Fruit fly (Drosophila melanogaster) whole organism, prepupa: ENCODE data around the gene CG11369.

Experiments
- Blimp-1 ChIP-seq: fragments of 200-800 bp; sonication (Bioruptor generic); optimal IDR thresholded peaks from 3 replicates; lab custom pipeline; 2017; ENCODE audit warnings: missing biosample characterization, missing genetic modification characterization, mild to moderate bottlenecking, moderate library complexity, missing genetic modification reagents
- CG10631 ChIP-seq: fragments of 200-800 bp; sonication (Bioruptor generic); optimal IDR thresholded peaks from 2 replicates; lab custom pipeline; 2016; ENCODE audit warnings: missing biosample characterization, missing genetic modification characterization
- CG10669 ChIP-seq: fragments of 200-800 bp; sonication (Bioruptor generic); optimal IDR thresholded peaks from 3 replicates; lab custom pipeline; 2018; ENCODE audit warnings: missing biosample characterization, mild to moderate bottlenecking, missing genetic modification characterization, moderate library complexity
- CG11762 ChIP-seq: fragments of 200-800 bp; sonication (Bioruptor generic); optimal IDR thresholded peaks from 3 replicates; lab custom pipeline; 2016; ENCODE audit warnings: missing biosample characterization, missing genetic modification characterization; ENCODE audit not compliant: insufficient read depth
- CG15336 ChIP-seq: fragments of 200-800 bp; sonication (Bioruptor generic); IDR thresholded peaks from 2 replicates; pipeline ENCODE4 v1.3.6; 2022; ENCODE audit warnings: missing biosample characterization, missing genetic modification characterization
- CG31627 ChIP-seq: fragments of 200-800 bp; sonication (Bioruptor generic); optimal IDR thresholded peaks from 3 replicates; lab custom pipeline; 2016; ENCODE audit warnings: missing biosample characterization, missing genetic modification characterization
- CG6808 ChIP-seq: fragments of 200-800 bp; sonication (Bioruptor generic); optimal IDR thresholded peaks from 3 replicates; lab custom pipeline; 2017; ENCODE audit warnings: missing biosample characterization, missing genetic modification characterization, mild to moderate bottlenecking, moderate library complexity, missing genetic modification reagents
- CG6854 ChIP-seq: fragments of 200-800 bp; sonication (Bioruptor generic); optimal IDR thresholded peaks from 2 replicates; lab custom pipeline; 2017; ENCODE audit warnings: missing biosample characterization, mild to moderate bottlenecking, missing genetic modification characterization
- CG7368 ChIP-seq: fragments of 200-800 bp; sonication (Bioruptor generic); optimal IDR thresholded peaks from 3 replicates; lab custom pipeline; 2016; ENCODE audit warnings: missing biosample characterization, missing genetic modification characterization
- CG8119 ChIP-seq: fragments of 200-800 bp; sonication (Bioruptor generic); IDR thresholded peaks from 3 replicates; pipeline ENCODE4 v1.3.6; 2022; ENCODE audit warnings: missing biosample characterization, missing genetic modification characterization
- CG8632 ChIP-seq: fragments of 200-800 bp; sonication (Bioruptor generic); optimal IDR thresholded peaks from 3 replicates; lab custom pipeline; 2016; ENCODE audit warnings: missing biosample characterization, missing genetic modification characterization
- Eip75B ChIP-seq: fragments of 200-800 bp; sonication (Bioruptor generic); optimal IDR thresholded peaks from 3 replicates; lab custom pipeline; 2016; ENCODE audit warnings: missing biosample characterization, missing genetic modification characterization
- Eip78C ChIP-seq: fragments of 200-800 bp; sonication (Bioruptor generic); peaks from one replicate; lab custom pipeline; 2016; ENCODE audit warnings: missing biosample characterization, missing genetic modification characterization
- Eip93F ChIP-seq: fragments of 200-800 bp; sonication (Bioruptor generic); optimal IDR thresholded peaks from 2 replicates; lab custom pipeline; 2016; ENCODE audit warnings: missing biosample characterization, mild to moderate bottlenecking, missing genetic modification characterization
- Ets96B ChIP-seq: fragments of 200-800 bp; optimal IDR thresholded peaks from 2 replicates; lab custom pipeline; 2019; ENCODE audit warnings: missing biosample characterization, mild to moderate bottlenecking, missing genetic modification characterization, moderate library complexity
- Gug ChIP-seq: fragments of 200-800 bp; sonication (Bioruptor generic); IDR thresholded peaks from 2 replicates; pipeline ENCODE4 v1.3.6; 2022; ENCODE audit warnings: missing biosample characterization, missing genetic modification characterization
- Hr38 ChIP-seq: sonication (Bioruptor generic); optimal IDR thresholded peaks from 2 replicates; lab custom pipeline; 2016; ENCODE audit warnings: missing biosample characterization, missing genetic modification characterization
- Hr39 ChIP-seq: fragments of 200-800 bp; sonication (Bioruptor generic); optimal IDR thresholded peaks from 2 replicates; lab custom pipeline; 2016; ENCODE audit warnings: missing biosample characterization, missing genetic modification characterization
- Hr4 ChIP-seq: fragments of 200-800 bp; sonication (Bioruptor generic); optimal IDR thresholded peaks from 3 replicates; lab custom pipeline; 2016; ENCODE audit warnings: missing biosample characterization, missing genetic modification characterization
- Lpt ChIP-seq: fragments of 200-800 bp; sonication (Bioruptor generic); optimal IDR thresholded peaks from 3 replicates; lab custom pipeline; 2016; ENCODE audit warnings: missing biosample characterization, missing genetic modification characterization
- Sox102F ChIP-seq: fragments of 200-800 bp; sonication (Bioruptor generic); optimal IDR thresholded peaks from 2 replicates; lab custom pipeline; 2016; ENCODE audit warnings: missing biosample characterization, mild to moderate bottlenecking, missing genetic modification characterization
- Sox14 ChIP-seq: fragments of 200-800 bp; sonication (Bioruptor generic); optimal IDR thresholded peaks from 3 replicates; lab custom pipeline; 2016; ENCODE audit warnings: missing biosample characterization, missing genetic modification characterization
- Sox15 ChIP-seq: fragments of 200-800 bp; sonication (Bioruptor generic); optimal IDR thresholded peaks from 3 replicates; lab custom pipeline; 2016; ENCODE audit warnings: missing biosample characterization, missing genetic modification characterization
- achi ChIP-seq: fragments of 200-800 bp; sonication (Bioruptor generic); optimal IDR thresholded peaks from 3 replicates; lab custom pipeline; 2016; ENCODE audit warnings: missing biosample characterization, missing genetic modification characterization
- acj6 ChIP-seq: fragments of 200-800 bp; sonication (Bioruptor generic); optimal IDR thresholded peaks from 3 replicates; lab custom pipeline; 2016; ENCODE audit warnings: missing biosample characterization, missing genetic modification characterization
- cyc ChIP-seq: fragments of 200-800 bp; sonication (Bioruptor generic); optimal IDR thresholded peaks from 3 replicates; lab custom pipeline; 2016; ENCODE audit warnings: missing biosample characterization, missing genetic modification characterization
- dsx ChIP-seq: fragments of 200-800 bp; optimal IDR thresholded peaks from 3 replicates; lab custom pipeline; 2019; ENCODE audit warnings: missing biosample characterization, mild to moderate bottlenecking, missing genetic modification characterization, moderate library complexity; ENCODE audit not compliant: poor library complexity, severe bottlenecking
- eg ChIP-seq: fragments of 200-800 bp; sonication (Bioruptor generic); IDR thresholded peaks from 3 replicates; pipeline ENCODE4 v1.3.6; 2022; ENCODE audit warnings: missing biosample characterization, missing genetic modification characterization
- fd59A ChIP-seq: fragments of 200-800 bp; sonication (Bioruptor generic); optimal IDR thresholded peaks from 2 replicates; lab custom pipeline; 2017; ENCODE audit warnings: missing biosample characterization, mild to moderate bottlenecking, missing genetic modification characterization, missing genetic modification reagents
- fkh ChIP-seq: fragments of 200-800 bp; sonication (Bioruptor generic); optimal IDR thresholded peaks from 3 replicates; lab custom pipeline; 2017; ENCODE audit warnings: missing biosample characterization, mild to moderate bottlenecking, missing genetic modification characterization, moderate library complexity
- lz ChIP-seq: fragments of 200-800 bp; sonication (Bioruptor generic); optimal IDR thresholded peaks from 3 replicates; lab custom pipeline; 2016; ENCODE audit warnings: missing biosample characterization, missing genetic modification characterization
- pdm3 ChIP-seq: fragments of 200-800 bp; sonication (Bioruptor generic); optimal IDR thresholded peaks from 3 replicates; lab custom pipeline; 2016; ENCODE audit warnings: missing biosample characterization, missing genetic modification characterization
- spab ChIP-seq: fragments of 200-800 bp; sonication (Bioruptor generic); optimal IDR thresholded peaks from 2 replicates; lab custom pipeline; 2017; ENCODE audit warnings: missing biosample characterization, mild to moderate bottlenecking, missing genetic modification characterization, missing genetic modification reagents
- ss ChIP-seq, 2 experiments: fragments of 200-800 bp; sonication (Bioruptor generic); optimal IDR thresholded peaks; 2 replicates in 1 of 2; 3 replicates in 1 of 2; lab custom pipeline; 2017 to 2018; ENCODE audit warnings: mild to moderate bottlenecking in 2 of 2, missing biosample characterization in 2 of 2, missing genetic modification characterization in 2 of 2, moderate library complexity in 1 of 2
- svp ChIP-seq: fragments of 200-800 bp; sonication (Bioruptor generic); peaks from one replicate; lab custom pipeline; 2016; ENCODE audit warnings: missing biosample characterization, missing genetic modification characterization
- topi ChIP-seq: fragments of 200-800 bp; sonication (Bioruptor generic); optimal IDR thresholded peaks from 3 replicates; lab custom pipeline; 2016; ENCODE audit warnings: missing biosample characterization, missing genetic modification characterization
- vri ChIP-seq: fragments of 200-800 bp; sonication (Bioruptor generic); optimal IDR thresholded peaks from 3 replicates; lab custom pipeline; 2016; ENCODE audit warnings: missing biosample characterization, mild to moderate bottlenecking, missing genetic modification characterization

CG11369 gene

dm6 chrX:7579023-7579422 is 4.9 kb downstream of the CG11369 start (continued):
- TF ChIP-seq Eip75B (GFP tag; lab: Kevin White, UChicago) (no peak), fd59A (GFP tag; lab: Kevin White, UChicago) (no peak), topi (no peak), Hr4 (GFP tag; lab: Kevin White, UChicago) (peak; percentile 66), Hr38 (GFP tag; lab: Kevin White, UChicago) (no peak), ss (GFP tag; optimal IDR thresholded peaks at IDR 0.05; lab: Kevin White, UChicago) (no peak), Sox15 (GFP tag; lab: Kevin White, UChicago) (no peak), lz (GFP tag; lab: Kevin White, UChicago) (no peak), CG10669 (GFP tag; lab: Kevin White, UChicago) (no peak), acj6 (GFP tag; lab: Kevin White, UChicago) (peak; percentile 2), cyc (no peak)

dm6 chrX:7579810-7580209 is 5.7 kb downstream of the CG11369 start:
- TF ChIP-seq svp (GFP tag; lab: Kevin White, UChicago) (peak; percentile 0), CG8632 (GFP tag; lab: Kevin White, UChicago) (no peak), fkh (GFP tag; lab: Kevin White, UChicago) (peak; percentile 80), Eip78C (GFP tag; lab: Kevin White, UChicago) (peak; percentile 13)

dm6 chrX:7581165-7581786 is 7.2 kb downstream of the CG11369 start:
- TF ChIP-seq achi (GFP tag; lab: Kevin White, UChicago) (peak; percentile 7), Hr39 (GFP tag; lab: Kevin White, UChicago) (no peak)

dm6 chrX:7586031-7586430 is 11.9 kb downstream of the CG11369 start, which contains the start of gene CG12689:
Gene CG12689 (minus strand): TSS chrX:7586131.
- TF ChIP-seq CG8119 (GFP tag; lab: Robert Waterston, UW), result no peak
- TF ChIP-seq CG6808, result no peak
- TF ChIP-seq CG6854 (GFP tag; lab: Kevin White, UChicago), result no peak
- TF ChIP-seq Lpt (GFP tag; lab: Kevin White, UChicago), result no peak
- TF ChIP-seq acj6 (GFP tag; lab: Kevin White, UChicago), result no peak
- TF ChIP-seq Eip75B (GFP tag; lab: Kevin White, UChicago), result no peak
- no peak for TF ChIP-seq dsx (GFP tag; lab: Kevin White, UChicago)
- no peak for TF ChIP-seq Ets96B (tag; lab: Kevin White, UChicago)
- no peak for TF ChIP-seq Hr4 (GFP tag; lab: Kevin White, UChicago)
- no peak for TF ChIP-seq Eip93F (GFP tag; lab: Kevin White, UChicago)
- TF ChIP-seq eg, result no peak
- TF ChIP-seq spab (GFP tag; lab: Kevin White, UChicago), result no peak
- TF ChIP-seq CG8632 (GFP tag; lab: Kevin White, UChicago), result no peak
- no peak for TF ChIP-seq CG10631 (GFP tag; lab: Kevin White, UChicago)
- no peak for TF ChIP-seq ss (GFP tag; optimal IDR thresholded peaks at IDR 0.05; lab: Kevin White, UChicago)
- TF ChIP-seq, all 60 proteins: peak for 0

dm6 chrX:7593051-7593450 is 19.0 kb downstream of the CG11369 start:
- no peak for TF ChIP-seq Gug (GFP tag; lab: Robert Waterston, UW)
- no peak for TF ChIP-seq CG11762 (GFP tag; lab: Kevin White, UChicago)
- no peak for TF ChIP-seq acj6 (GFP tag; lab: Kevin White, UChicago)
- TF ChIP-seq CG7368, result no peak
- TF ChIP-seq CG10631 (GFP tag; lab: Kevin White, UChicago), result no peak
- no peak for TF ChIP-seq dsx (GFP tag; lab: Kevin White, UChicago)
- TF ChIP-seq CG15336, result no peak
- TF ChIP-seq pdm3 (GFP tag; lab: Kevin White, UChicago), result no peak
- no peak for TF ChIP-seq CG6808
- no peak for TF ChIP-seq Blimp-1
- no peak for TF ChIP-seq CG8632 (GFP tag; lab: Kevin White, UChicago)
- no peak for TF ChIP-seq Eip75B (GFP tag; lab: Kevin White, UChicago)
- TF ChIP-seq Sox14, result no peak
- no peak for TF ChIP-seq spab (GFP tag; lab: Kevin White, UChicago)
- TF ChIP-seq vri (GFP tag; lab: Kevin White, UChicago), result no peak
- no peak for TF ChIP-seq Sox102F
- TF ChIP-seq fkh (GFP tag; lab: Kevin White, UChicago), result no peak
- TF ChIP-seq Eip78C (GFP tag; lab: Kevin White, UChicago), result no peak
- no peak for TF ChIP-seq CG31627
